Worm (Caenorhabditis elegans) whole organism, young adult: ENCODE results near the gene ctps-1.

Source experiments
- F55B11.4 ChIP-seq: sonication (generic microtip); optimal IDR thresholded peaks from 2 replicates; lab custom pipeline; 2016; ENCODE audit warnings: missing compliant biosample characterization, missing genetic modification characterization, borderline replicate concordance; ENCODE audit not compliant: insufficient read depth
- Y53G8AR.9 ChIP-seq: fragments of 200-800 bp; sonication (Bioruptor generic); conservative IDR thresholded peaks from 2 replicates; pipeline ENCODE4 v1.3.6; 2022; ENCODE audit warnings: missing genetic modification reagents, missing genetic modification characterization, missing compliant biosample characterization
- Y95B8A.8 ChIP-seq: fragments of 200-800 bp; sonication (Bioruptor generic); IDR thresholded peaks from 2 replicates; pipeline ENCODE4 v1.3.6; 2022; ENCODE audit warnings: missing genetic modification reagents, missing genetic modification characterization, missing compliant biosample characterization
- ama-1 ChIP-seq, 3 experiments: fragments of 150-350 bp in 1 of 3; sonication (generic microtip) in 2 of 3; optimal IDR thresholded peaks; 2 replicates each; lab custom pipeline; 2014 to 2018; ENCODE audit warnings: missing biosample characterization in 2 of 3, missing genetic modification characterization in 2 of 3, missing genetic modification reagents in 2 of 3
- chd-7 ChIP-seq: sonication (generic microtip); optimal IDR thresholded peaks from 2 replicates; lab custom pipeline; 2016; ENCODE audit warnings: mild to moderate bottlenecking, missing genetic modification characterization, moderate library complexity, missing compliant biosample characterization
- unc-130 ChIP-seq: sonication (generic microtip); optimal IDR thresholded peaks from 2 replicates; lab custom pipeline; 2016; ENCODE audit warnings: missing genetic modification reagents, missing genetic modification characterization, missing compliant biosample characterization
- unc-62 ChIP-seq: fragments of 150-350 bp; optimal IDR thresholded peaks from 2 replicates; lab custom pipeline; 2014; ENCODE audit warnings: missing biosample characterization, missing genetic modification reagents, missing genetic modification characterization

DNA sequence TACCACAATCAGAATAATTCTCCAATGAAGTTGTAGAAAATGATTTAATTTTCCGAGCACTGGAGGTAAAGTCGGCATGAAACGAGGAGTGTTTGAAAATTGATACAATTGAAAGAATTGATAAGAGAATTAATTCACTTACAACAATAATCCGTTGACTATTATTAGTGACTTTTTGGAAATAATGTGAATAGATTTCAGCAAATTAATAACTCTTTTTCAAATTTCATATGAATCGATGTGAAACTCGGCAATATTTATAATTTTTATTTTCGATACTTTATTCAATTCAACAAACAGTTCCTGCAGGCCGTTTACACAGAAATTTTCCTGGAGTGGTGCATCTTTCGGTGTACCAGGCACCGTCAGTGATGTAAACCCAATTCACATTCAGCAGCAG lies 57.3 kb downstream of the ctps-1 start, which contains the start of gene clec-37:
- TF ChIP-seq unc-62 (no peak), ama-1 (optimal IDR thresholded peaks at IDR 0.05; lab: Kevin White, UChicago) (no peak), ama-1 (GFP tag; optimal IDR thresholded peaks at IDR 0.05; lab: Kevin White, UChicago) (no peak), Y95B8A.8 (GFP tag; lab: Robert Waterston, UW) (no peak), Y53G8AR.9 (GFP tag; lab: Robert Waterston, UW) (no peak), F55B11.4 (no peak), unc-130 (no peak), chd-7 (tag; lab: Kevin White, UChicago) (no peak)
